Fruit fly (Drosophila melanogaster) whole organism, embryonic: ENCODE measurements around the gene Rab9Db.

Experiments
- Atf3 ChIP-seq: fragments of 200-800 bp; sonication (Bioruptor generic); optimal IDR thresholded peaks from 3 replicates; lab custom pipeline; 2016; ENCODE audit warnings: missing biosample characterization, missing genetic modification characterization
- CG10209 ChIP-seq: fragments of 200-800 bp; sonication (Bioruptor generic); optimal IDR thresholded peaks from 3 replicates; lab custom pipeline; 2017; ENCODE audit warnings: missing biosample characterization, mild to moderate bottlenecking, missing genetic modification characterization, missing genetic modification reagents
- CG10366 ChIP-seq: fragments of 200-800 bp; sonication (Bioruptor generic); IDR thresholded peaks from 2 replicates; pipeline ENCODE4 v1.3.6; 2022; ENCODE audit warnings: missing biosample characterization, missing genetic modification characterization
- CG11696 ChIP-seq: fragments of 200-800 bp; sonication (Bioruptor generic); IDR thresholded peaks from 2 replicates; pipeline ENCODE4 v1.3.6; 2022; ENCODE audit warnings: missing biosample characterization, missing genetic modification characterization
- CG12104 ChIP-seq: fragments of 200-800 bp; sonication (Bioruptor generic); optimal IDR thresholded peaks from 3 replicates; lab custom pipeline; 2016; ENCODE audit warnings: missing biosample characterization, missing genetic modification characterization
- CG12299 ChIP-seq: fragments of 200-800 bp; sonication (Bioruptor generic); optimal IDR thresholded peaks from 2 replicates; lab custom pipeline; 2018; ENCODE audit warnings: missing biosample characterization, mild to moderate bottlenecking, missing genetic modification characterization
- CG13775 ChIP-seq: fragments of 200-800 bp; sonication (Bioruptor generic); optimal IDR thresholded peaks from 3 replicates; lab custom pipeline; 2017; ENCODE audit warnings: missing biosample characterization, mild to moderate bottlenecking, missing genetic modification characterization
- CG17612 ChIP-seq: fragments of 200-800 bp; sonication (Bioruptor generic); IDR thresholded peaks from 2 replicates; pipeline ENCODE4 v1.3.6; 2022; ENCODE audit warnings: missing biosample characterization, missing genetic modification characterization
- CG1832 ChIP-seq: fragments of 200-800 bp; sonication (Bioruptor generic); optimal IDR thresholded peaks from 2 replicates; lab custom pipeline; 2017; ENCODE audit warnings: missing biosample characterization, mild to moderate bottlenecking, missing genetic modification characterization, inconsistent platforms
- CG2116 ChIP-seq: fragments of 200-800 bp; sonication (Bioruptor generic); optimal IDR thresholded peaks from 3 replicates; lab custom pipeline; 2018; ENCODE audit warnings: missing biosample characterization, mild to moderate bottlenecking, missing genetic modification characterization
- CG2129 ChIP-seq: fragments of 200-800 bp; sonication (Bioruptor generic); IDR thresholded peaks from 2 replicates; pipeline ENCODE4 v1.3.6; 2022; ENCODE audit warnings: missing biosample characterization, missing genetic modification characterization; ENCODE audit not compliant: partially characterized antibody
- CG32772 ChIP-seq: fragments of 200-800 bp; sonication (Bioruptor generic); IDR thresholded peaks from 2 replicates; pipeline ENCODE4 v1.3.6; 2022; ENCODE audit warnings: missing biosample characterization, missing genetic modification characterization
- CG34224 ChIP-seq: fragments of 200-800 bp; sonication (Bioruptor generic); IDR thresholded peaks from 3 replicates; pipeline ENCODE4 v1.3.6; 2022; ENCODE audit warnings: missing biosample characterization, missing genetic modification characterization; ENCODE audit not compliant: partially characterized antibody
- CG43689 ChIP-seq: fragments of 200-800 bp; sonication (Bioruptor generic); IDR thresholded peaks from 2 replicates; pipeline ENCODE4 v1.3.6; 2022; ENCODE audit warnings: missing biosample characterization, missing genetic modification characterization
- CG4707 ChIP-seq: fragments of 200-800 bp; sonication (Bioruptor generic); optimal IDR thresholded peaks from 2 replicates; lab custom pipeline; 2018; ENCODE audit warnings: missing biosample characterization, mild to moderate bottlenecking, missing genetic modification characterization, moderate library complexity
- CG6791 ChIP-seq: fragments of 200-800 bp; sonication (Bioruptor generic); IDR thresholded peaks from 3 replicates; pipeline ENCODE4 v1.3.6; 2022; ENCODE audit warnings: missing biosample characterization, missing genetic modification characterization; ENCODE audit not compliant: partially characterized antibody
- CG7357 ChIP-seq: fragments of 200-800 bp; sonication (Bioruptor generic); IDR thresholded peaks from 3 replicates; pipeline ENCODE4 v1.3.6; 2022; ENCODE audit warnings: missing biosample characterization, missing genetic modification characterization
- CG7556 ChIP-seq: fragments of 200-800 bp; sonication (Bioruptor generic); optimal IDR thresholded peaks from 2 replicates; lab custom pipeline; 2017; ENCODE audit warnings: missing biosample characterization, mild to moderate bottlenecking, missing genetic modification characterization
- CG9215 ChIP-seq: fragments of 200-800 bp; sonication (Bioruptor generic); IDR thresholded peaks from 2 replicates; pipeline ENCODE4 v1.3.6; 2022; ENCODE audit warnings: missing biosample characterization, missing genetic modification characterization
- CG9797 ChIP-seq: fragments of 200-800 bp; sonication (Bioruptor generic); optimal IDR thresholded peaks from 3 replicates; lab custom pipeline; 2018; ENCODE audit warnings: missing biosample characterization, mild to moderate bottlenecking, missing genetic modification characterization
- Chrac-16 ChIP-seq: fragments of 200-800 bp; sonication (Bioruptor generic); optimal IDR thresholded peaks from 3 replicates; lab custom pipeline; 2016; ENCODE audit warnings: missing biosample characterization, missing genetic modification characterization
- D19A ChIP-seq: fragments of 200-800 bp; optimal IDR thresholded peaks from 3 replicates; lab custom pipeline; 2019; ENCODE audit warnings: missing biosample characterization, mild to moderate bottlenecking, missing genetic modification characterization, moderate library complexity
- Dip2 ChIP-seq: fragments of 200-800 bp; sonication (Bioruptor generic); IDR thresholded peaks from 2 replicates; pipeline ENCODE4 v1.3.6; 2022; ENCODE audit warnings: missing biosample characterization, missing genetic modification characterization
- Elba2 ChIP-seq: fragments of 200-800 bp; sonication (Bioruptor generic); optimal IDR thresholded peaks from 3 replicates; lab custom pipeline; 2016; ENCODE audit warnings: missing biosample characterization, missing genetic modification characterization
- GATAe ChIP-seq: fragments of 200-800 bp; sonication (Bioruptor generic); conservative IDR thresholded peaks from 2 replicates; pipeline ENCODE4 v1.3.6; 2022; ENCODE audit warnings: missing biosample characterization, missing genetic modification characterization
- Hmx ChIP-seq: fragments of 200-800 bp; sonication (Bioruptor generic); optimal IDR thresholded peaks from 2 replicates; lab custom pipeline; 2016; ENCODE audit warnings: missing biosample characterization, missing genetic modification characterization
- Hsf ChIP-seq: fragments of 200-800 bp; sonication (Bioruptor generic); optimal IDR thresholded peaks from 3 replicates; lab custom pipeline; 2016; ENCODE audit warnings: missing biosample characterization, missing genetic modification characterization
- Lpt ChIP-seq: fragments of >200 bp; optimal IDR thresholded peaks from 2 replicates; lab custom pipeline; 2018; ENCODE audit warnings: missing biosample characterization, missing genetic modification characterization
- MBD-R2 ChIP-seq: fragments of 200-800 bp; sonication (Bioruptor generic); IDR thresholded peaks from 2 replicates; pipeline ENCODE4 v1.3.6; 2022; ENCODE audit warnings: missing biosample characterization, missing genetic modification characterization
- NFAT ChIP-seq: fragments of 200-800 bp; sonication (Bioruptor generic); IDR thresholded peaks from 2 replicates; pipeline ENCODE4 v1.3.6; 2022; ENCODE audit warnings: missing biosample characterization, missing genetic modification characterization
- NK7.1 ChIP-seq: fragments of 200-800 bp; sonication (Bioruptor generic); optimal IDR thresholded peaks from 3 replicates; lab custom pipeline; 2016; ENCODE audit warnings: missing biosample characterization, missing genetic modification characterization
- Oaz ChIP-seq: fragments of 200-800 bp; sonication (Bioruptor generic); IDR thresholded peaks from 2 replicates; pipeline ENCODE4 v1.3.6; 2022; ENCODE audit warnings: missing biosample characterization, missing genetic modification characterization
- Opbp ChIP-seq: fragments of 200-800 bp; sonication (Bioruptor generic); IDR thresholded peaks from 3 replicates; pipeline ENCODE4 v1.3.6; 2022; ENCODE audit warnings: missing biosample characterization, missing genetic modification characterization; ENCODE audit not compliant: partially characterized antibody
- Rfx ChIP-seq: fragments of 200-800 bp; sonication (Bioruptor generic); IDR thresholded peaks from 2 replicates; pipeline ENCODE4 v1.3.6; 2022; ENCODE audit warnings: missing biosample characterization, missing genetic modification characterization
- aop ChIP-seq: fragments of 200-800 bp; sonication (Bioruptor generic); IDR thresholded peaks from 2 replicates; pipeline ENCODE4 v1.3.6; 2022; ENCODE audit warnings: missing biosample characterization, missing genetic modification characterization
- ap ChIP-seq: fragments of 200-800 bp; sonication (Bioruptor generic); IDR thresholded peaks from 2 replicates; pipeline ENCODE4 v1.3.6; 2022; ENCODE audit warnings: missing biosample characterization, missing genetic modification characterization
- chinmo ChIP-seq: fragments of 200-800 bp; sonication (Bioruptor generic); IDR thresholded peaks from 4 replicates; pipeline ENCODE4 v1.3.6; 2022; ENCODE audit warnings: missing biosample characterization, missing genetic modification characterization; ENCODE audit not compliant: partially characterized antibody
- dan ChIP-seq: fragments of 200-800 bp; sonication (Bioruptor generic); IDR thresholded peaks from 2 replicates; pipeline ENCODE4 v1.3.6; 2022; ENCODE audit warnings: missing biosample characterization, missing genetic modification characterization
- gce ChIP-seq: fragments of 200-800 bp; sonication (Bioruptor generic); IDR thresholded peaks from 3 replicates; pipeline ENCODE4 v1.3.6; 2022; ENCODE audit warnings: missing biosample characterization, missing genetic modification characterization
- gem ChIP-seq: fragments of 200-800 bp; sonication (Bioruptor generic); optimal IDR thresholded peaks from 2 replicates; lab custom pipeline; 2019; ENCODE audit warnings: missing biosample characterization, mild to moderate bottlenecking, missing genetic modification characterization, moderate library complexity
- hth ChIP-seq: fragments of >200 bp; optimal IDR thresholded peaks from 2 replicates; lab custom pipeline; 2017; ENCODE audit warnings: inconsistent platforms
- lmd ChIP-seq: fragments of 200-800 bp; sonication (Bioruptor generic); IDR thresholded peaks from 2 replicates; pipeline ENCODE4 v1.3.6; 2022; ENCODE audit warnings: missing biosample characterization, missing genetic modification characterization
- org-1 ChIP-seq: fragments of 200-800 bp; sonication (Bioruptor generic); optimal IDR thresholded peaks from 2 replicates; lab custom pipeline; 2017; ENCODE audit warnings: missing biosample characterization, missing genetic modification characterization
- repo ChIP-seq: fragments of 200-800 bp; sonication (Bioruptor generic); optimal IDR thresholded peaks from 2 replicates; lab custom pipeline; 2016; ENCODE audit warnings: missing biosample characterization, missing genetic modification characterization
- rib ChIP-seq: fragments of 200-800 bp; sonication (Bioruptor generic); IDR thresholded peaks from 2 replicates; pipeline ENCODE4 v1.3.6; 2022; ENCODE audit warnings: missing biosample characterization, missing genetic modification characterization
- run ChIP-seq: fragments of 200-800 bp; sonication (Bioruptor generic); optimal IDR thresholded peaks from 3 replicates; lab custom pipeline; 2018; ENCODE audit warnings: missing biosample characterization, mild to moderate bottlenecking, missing genetic modification characterization
- sim ChIP-seq: fragments of 200-800 bp; sonication (Bioruptor generic); IDR thresholded peaks from 2 replicates; pipeline ENCODE4 v1.3.6; 2022; ENCODE audit warnings: missing biosample characterization, missing genetic modification characterization
- tna ChIP-seq: fragments of 200-800 bp; sonication (Bioruptor generic); IDR thresholded peaks from 2 replicates; pipeline ENCODE4 v1.3.6; 2022; ENCODE audit warnings: missing biosample characterization, missing genetic modification characterization; ENCODE audit not compliant: partially characterized antibody
- tup ChIP-seq: fragments of 200-800 bp; sonication (Bioruptor generic); optimal IDR thresholded peaks from 2 replicates; lab custom pipeline; 2016; ENCODE audit warnings: missing biosample characterization, mild to moderate bottlenecking, missing genetic modification characterization, moderate library complexity
- vfl ChIP-seq: fragments of 200-800 bp; sonication (Bioruptor generic); optimal IDR thresholded peaks from 2 replicates; lab custom pipeline; 2016; ENCODE audit warnings: missing biosample characterization, missing genetic modification characterization
- wor ChIP-seq: fragments of 200-800 bp; sonication (Bioruptor generic); IDR thresholded peaks from 2 replicates; pipeline ENCODE4 v1.3.6; 2022; ENCODE audit warnings: missing biosample characterization, missing genetic modification characterization

Gene Rab9Db

DNA sequence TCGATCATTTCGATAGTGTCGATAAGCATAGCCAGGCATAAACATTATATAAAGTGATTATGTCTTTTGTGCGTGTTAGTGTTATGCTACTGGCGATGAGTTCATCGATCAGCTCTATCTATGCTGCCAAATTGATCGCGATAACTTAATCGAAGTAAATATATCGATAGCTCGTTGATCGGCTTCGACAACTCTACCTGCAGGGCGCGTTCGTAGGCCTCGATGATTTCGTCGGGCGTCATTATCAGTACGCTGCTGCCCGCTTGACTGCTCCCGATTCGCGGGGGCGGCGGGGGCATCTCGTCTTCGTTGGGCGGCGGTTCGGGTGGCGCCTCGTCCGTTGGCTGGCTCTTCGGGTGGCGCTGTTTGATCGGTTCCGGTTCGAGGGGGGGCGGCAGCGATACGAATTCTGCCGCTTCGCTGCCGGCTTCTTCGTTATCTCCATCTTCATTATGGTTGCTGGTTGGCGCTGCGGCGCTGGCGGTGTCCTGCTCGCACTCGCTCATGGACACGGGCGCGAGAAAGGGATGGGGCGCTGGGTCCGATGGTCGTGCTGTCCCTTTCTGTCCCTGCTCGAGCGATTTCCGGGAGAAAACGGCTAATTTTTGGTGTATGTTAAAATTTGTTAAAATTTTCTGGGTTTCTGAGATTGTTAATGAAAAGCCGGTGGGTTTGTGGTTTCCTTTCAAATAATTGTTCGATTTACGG is 20.8 kb downstream of the Rab9Db start, which contains the start of gene CG1628 (continued):
- TF ChIP-seq Dip2 (GFP tag; lab: Robert Waterston, UW): no peak
- peak; percentile 92 for TF ChIP-seq aop (GFP tag; lab: Robert Waterston, UW)
- no peak for TF ChIP-seq CG7556
- TF ChIP-seq CG7357 (GFP tag; lab: Robert Waterston, UW): no peak
- TF ChIP-seq Opbp (GFP tag; lab: Robert Waterston, UW): peak; percentile 61; the same call in 2 of the 3 replicates
- no peak for TF ChIP-seq repo
- no peak for TF ChIP-seq gem (tag; lab: Kevin White, UChicago)
- TF ChIP-seq Hsf: no peak
- TF ChIP-seq gce (GFP tag; lab: Robert Waterston, UW): 0 out of 3 replicates have a peak, but pooled peaks have one; percentile 43
- TF ChIP-seq Hmx (GFP tag; lab: Kevin White, UChicago): no peak
- TF ChIP-seq CG34224: 0 out of 3 replicates have a peak, but pooled peaks have one; percentile 23
- no peak for TF ChIP-seq dan
- TF ChIP-seq GATAe (GFP tag; lab: Robert Waterston, UW): peak; percentile 72
- TF ChIP-seq MBD-R2: peak; percentile 36; the same call in 1 of the 2 replicates
- no peak for TF ChIP-seq tup (GFP tag; lab: Kevin White, UChicago)
- TF ChIP-seq CG10366 (GFP tag; lab: Robert Waterston, UW): peak; percentile 15; the same call in 1 of the 2 replicates
- TF ChIP-seq chinmo (GFP tag; lab: Robert Waterston, UW): peak; percentile 84
- TF ChIP-seq CG1832 (GFP tag; lab: Kevin White, UChicago): peak; percentile 94
- no peak for TF ChIP-seq vfl (GFP tag; lab: Kevin White, UChicago)
- TF ChIP-seq run: no peak
- TF ChIP-seq wor (GFP tag; lab: Robert Waterston, UW): no peak
- TF ChIP-seq CG12299: no peak
- no peak for TF ChIP-seq CG12104 (GFP tag; lab: Kevin White, UChicago)
- no peak for TF ChIP-seq CG13775 (GFP tag; lab: Kevin White, UChicago)
- TF ChIP-seq CG4707 (GFP tag; lab: Kevin White, UChicago): no peak
- TF ChIP-seq D19A (tag; lab: Kevin White, UChicago): no peak
- TF ChIP-seq sim (GFP tag; lab: Robert Waterston, UW): no peak
- TF ChIP-seq hth (lab: Kevin White, UChicago): no peak
- peak; percentile 82 for TF ChIP-seq CG6791 (GFP tag; lab: Robert Waterston, UW)
- no peak for TF ChIP-seq CG17612 (GFP tag; lab: Robert Waterston, UW)
- no peak for TF ChIP-seq CG2116 (GFP tag; lab: Kevin White, UChicago)
- TF ChIP-seq NK7.1: no peak
- TF ChIP-seq NFAT (GFP tag; lab: Robert Waterston, UW): no peak
- TF ChIP-seq ap (GFP tag; lab: Robert Waterston, UW): no peak
- TF ChIP-seq Rfx (GFP tag; lab: Robert Waterston, UW): peak; percentile 59; the same call in 1 of the 2 replicates
- TF ChIP-seq lmd: no peak
- TF ChIP-seq Lpt (GFP tag; lab: Kevin White, UChicago): no peak
- no peak for TF ChIP-seq Elba2 (GFP tag; lab: Kevin White, UChicago)
- no peak for TF ChIP-seq CG9797 (GFP tag; lab: Kevin White, UChicago)
- TF ChIP-seq CG32772 (GFP tag; lab: Robert Waterston, UW): no peak
- no peak for TF ChIP-seq Atf3 (GFP tag; lab: Kevin White, UChicago)
- TF ChIP-seq CG9215 (GFP tag; lab: Robert Waterston, UW): no peak
- no peak for TF ChIP-seq CG11696 (GFP tag; lab: Robert Waterston, UW)
- TF ChIP-seq org-1 (GFP tag; lab: Kevin White, UChicago): peak; percentile 7
- TF ChIP-seq tna: peak; percentile 46; the same call in 1 of the 2 replicates
- no peak for TF ChIP-seq Oaz (GFP tag; lab: Robert Waterston, UW)
- TF ChIP-seq rib (GFP tag; lab: Robert Waterston, UW): no peak
- no peak for TF ChIP-seq CG10209 (GFP tag; lab: Kevin White, UChicago)
- TF ChIP-seq CG2129 (GFP tag; lab: Robert Waterston, UW): no peak
- no peak for TF ChIP-seq CG43689 (GFP tag; lab: Robert Waterston, UW)
- TF ChIP-seq Chrac-16: no peak
